Worm (Caenorhabditis elegans) whole organism, L4 larva: ENCODE data around the gene irld-61.

Experiments
- D1046.2 ChIP-seq: fragments of 200-800 bp; sonication (Bioruptor generic); IDR thresholded peaks from 2 replicates; pipeline ENCODE4 v1.3.6; 2022; ENCODE audit warnings: missing genetic modification characterization, missing compliant biosample characterization
- F37D6.2 ChIP-seq: sonication (generic microtip); optimal IDR thresholded peaks from 2 replicates; lab custom pipeline; 2016; ENCODE audit warnings: mild to moderate bottlenecking, missing genetic modification characterization, missing compliant biosample characterization
- F44E2.7 ChIP-seq: fragments of 200-800 bp; sonication (Bioruptor generic); IDR thresholded peaks from 2 replicates; pipeline ENCODE4 v2.1.2; 2022; ENCODE audit warnings: missing genetic modification characterization, missing compliant biosample characterization
- R02D3.7 ChIP-seq: fragments of 150-350 bp; sonication (generic microtip); optimal IDR thresholded peaks from 3 replicates; lab custom pipeline; 2014; ENCODE audit warnings: missing biosample characterization, missing genetic modification characterization
- T20F7.1 ChIP-seq: fragments of 200-800 bp; sonication (Bioruptor generic); optimal IDR thresholded peaks from 2 replicates; lab custom pipeline; 2018; ENCODE audit warnings: mild to moderate bottlenecking, missing genetic modification characterization, missing compliant biosample characterization
- T26A8.4 ChIP-seq: fragments of 200-800 bp; sonication (Bioruptor generic); IDR thresholded peaks from 2 replicates; pipeline ENCODE4 v1.3.6; 2022; ENCODE audit warnings: missing genetic modification characterization, missing compliant biosample characterization
- Y105C5A.15 ChIP-seq: fragments of 200-800 bp; sonication (Bioruptor generic); IDR thresholded peaks from 2 replicates; pipeline ENCODE4 v1.3.6; 2022; ENCODE audit warnings: missing genetic modification characterization, missing compliant biosample characterization
- Y48G9A.11 ChIP-seq: fragments of 200-800 bp; sonication (Bioruptor generic); IDR thresholded peaks from 2 replicates; pipeline ENCODE4 v1.3.6; 2022; ENCODE audit warnings: missing genetic modification reagents, missing genetic modification characterization, missing compliant biosample characterization
- Y5F2A.4 ChIP-seq: fragments of 200-800 bp; sonication (Bioruptor generic); optimal IDR thresholded peaks from 2 replicates; lab custom pipeline; 2018; ENCODE audit warnings: mild to moderate bottlenecking, missing genetic modification characterization, missing compliant biosample characterization
- Y75B8A.6 ChIP-seq: fragments of 200-800 bp; sonication (Bioruptor generic); IDR thresholded peaks from 2 replicates; pipeline ENCODE4 v1.3.6; 2022; ENCODE audit warnings: missing genetic modification reagents, missing genetic modification characterization, missing compliant biosample characterization
- ZK546.5 ChIP-seq, 2 experiments: sonication (generic microtip); optimal IDR thresholded peaks; 2 replicates each; lab custom pipeline; 2017; ENCODE audit warnings: missing biosample characterization in 2 of 2, missing genetic modification characterization in 2 of 2
- aly-2 ChIP-seq: sonication (generic microtip); optimal IDR thresholded peaks from 2 replicates; lab custom pipeline; 2018; ENCODE audit warnings: missing biosample characterization, missing genetic modification characterization
- ceh-82 ChIP-seq: sonication (generic microtip); optimal IDR thresholded peaks from 2 replicates; lab custom pipeline; 2017; ENCODE audit warnings: missing biosample characterization, missing genetic modification characterization
- ces-1 ChIP-seq: fragments of 150-350 bp; sonication (generic microtip); optimal IDR thresholded peaks from 4 replicates; lab custom pipeline; 2014; ENCODE audit warnings: missing biosample characterization, missing genetic modification reagents, missing genetic modification characterization
- cey-2 ChIP-seq: sonication (generic microtip); optimal IDR thresholded peaks from 3 replicates; lab custom pipeline; 2017; ENCODE audit warnings: missing genetic modification characterization, mild to moderate bottlenecking, missing compliant biosample characterization, antibody characterized with exemption, borderline replicate concordance; ENCODE audit not compliant: insufficient read depth
- daf-16 ChIP-seq, 3 experiments: sonication (generic microtip); optimal IDR thresholded peaks; 2 replicates each; lab custom pipeline; 2016 to 2017; ENCODE audit warnings: missing genetic modification characterization in 3 of 3, missing genetic modification reagents in 3 of 3, mild to moderate bottlenecking in 2 of 3, missing compliant biosample characterization in 2 of 3, missing biosample characterization in 1 of 3, moderate library complexity in 1 of 3
- dmd-8 ChIP-seq: fragments of 200-800 bp; sonication (Bioruptor generic); IDR thresholded peaks from 2 replicates; pipeline ENCODE4 v1.3.6; 2022; ENCODE audit warnings: missing genetic modification characterization, missing compliant biosample characterization
- duxl-1 ChIP-seq: sonication (generic microtip); optimal IDR thresholded peaks from 2 replicates; lab custom pipeline; 2016; ENCODE audit warnings: mild to moderate bottlenecking, missing genetic modification characterization, moderate library complexity, missing compliant biosample characterization; ENCODE audit not compliant: poor library complexity
- fkh-10 ChIP-seq: fragments of 150-350 bp; optimal IDR thresholded peaks from 2 replicates; lab custom pipeline; 2014; ENCODE audit warnings: missing biosample characterization, missing genetic modification reagents, missing genetic modification characterization
- hmg-1.1 ChIP-seq: fragments of 200-800 bp; sonication (Bioruptor generic); IDR thresholded peaks from 2 replicates; pipeline ENCODE4 v1.3.6; 2022; ENCODE audit warnings: missing genetic modification reagents, missing genetic modification characterization, missing compliant biosample characterization
- lin-1 ChIP-seq: fragments of 200-800 bp; sonication (Bioruptor generic); IDR thresholded peaks from 2 replicates; pipeline ENCODE4 v1.3.6; 2022; ENCODE audit warnings: missing genetic modification reagents, missing genetic modification characterization, missing compliant biosample characterization
- lin-13 ChIP-seq: fragments of 150-350 bp; optimal IDR thresholded peaks from 2 replicates; lab custom pipeline; 2014; ENCODE audit warnings: missing biosample characterization, missing genetic modification reagents, missing genetic modification characterization
- lin-29 ChIP-seq: fragments of 200-800 bp; sonication (Bioruptor generic); IDR thresholded peaks from 2 replicates; pipeline ENCODE4 v1.3.6; 2022; ENCODE audit warnings: missing genetic modification reagents, missing genetic modification characterization, missing compliant biosample characterization
- lin-38 ChIP-seq: fragments of 200-800 bp; sonication (Bioruptor generic); IDR thresholded peaks from 2 replicates; pipeline ENCODE4 v1.3.6; 2022; ENCODE audit warnings: missing genetic modification reagents, missing genetic modification characterization, missing compliant biosample characterization
- lsy-2 ChIP-seq, 2 experiments: fragments of 150-350 bp in 1 of 2; sonication (generic microtip) in 1 of 2; optimal IDR thresholded peaks; 2 replicates each; lab custom pipeline; 2014 to 2017; ENCODE audit warnings: missing biosample characterization in 2 of 2, missing genetic modification characterization in 2 of 2
- mdt-29 ChIP-seq: fragments of 200-800 bp; sonication (Bioruptor generic); IDR thresholded peaks from 2 replicates; pipeline ENCODE4 v1.3.6; 2022; ENCODE audit warnings: missing genetic modification reagents, missing genetic modification characterization, missing compliant biosample characterization
- mep-1 ChIP-seq: fragments of 150-350 bp; sonication (generic microtip); optimal IDR thresholded peaks from 3 replicates; lab custom pipeline; 2014; ENCODE audit warnings: missing biosample characterization, missing genetic modification characterization
- mes-2 ChIP-seq: sonication (generic microtip); optimal IDR thresholded peaks from 2 replicates; lab custom pipeline; 2016; ENCODE audit warnings: missing genotype, mild to moderate bottlenecking, missing genetic modification characterization, missing compliant biosample characterization; ENCODE audit not compliant: poor library complexity, severe bottlenecking
- nhr-111 ChIP-seq: fragments of 200-800 bp; sonication (Bioruptor generic); optimal IDR thresholded peaks from 2 replicates; lab custom pipeline; 2018; ENCODE audit warnings: mild to moderate bottlenecking, missing genetic modification characterization, missing compliant biosample characterization
- nhr-25 ChIP-seq: sonication (generic microtip); optimal IDR thresholded peaks from 2 replicates; lab custom pipeline; 2017; ENCODE audit warnings: missing genetic modification characterization, mild to moderate bottlenecking, missing compliant biosample characterization, antibody characterized with exemption, moderate library complexity, borderline replicate concordance; ENCODE audit not compliant: insufficient read depth
- nhr-41 ChIP-seq: fragments of 200-800 bp; sonication (Bioruptor generic); IDR thresholded peaks from 2 replicates; pipeline ENCODE4 v1.3.6; 2022; ENCODE audit warnings: missing genetic modification reagents, missing genetic modification characterization, missing compliant biosample characterization
- pha-4 ChIP-seq, 2 experiments: fragments of 150-350 bp in 1 of 2; fragments of 200-800 bp in 1 of 2; sonication (Bioruptor generic) in 1 of 2; IDR thresholded peaks in 1 of 2; optimal IDR thresholded peaks in 1 of 2; 2 replicates each; pipeline versions ENCODE4 v1.3.6 to Lab custom; 2014 to 2022; ENCODE audit warnings: missing genetic modification characterization in 2 of 2, missing genetic modification reagents in 2 of 2, missing biosample characterization in 1 of 2, missing compliant biosample characterization in 1 of 2
- php-3 ChIP-seq: fragments of 200-800 bp; sonication (Bioruptor generic); IDR thresholded peaks from 2 replicates; pipeline ENCODE4 v1.3.6; 2022; ENCODE audit warnings: missing genetic modification reagents, missing genetic modification characterization, missing compliant biosample characterization
- rbr-2 ChIP-seq: sonication (generic microtip); optimal IDR thresholded peaks from 2 replicates; lab custom pipeline; 2016; ENCODE audit warnings: missing genotype, missing genetic modification characterization, missing compliant biosample characterization
- saeg-2 ChIP-seq: fragments of 200-800 bp; sonication (Bioruptor generic); IDR thresholded peaks from 2 replicates; pipeline ENCODE4 v1.3.6; 2022; ENCODE audit warnings: missing genetic modification reagents, missing genetic modification characterization, missing compliant biosample characterization
- sdz-12 ChIP-seq: fragments of 200-800 bp; sonication (Bioruptor generic); optimal IDR thresholded peaks from 2 replicates; lab custom pipeline; 2018; ENCODE audit warnings: mild to moderate bottlenecking, missing genetic modification characterization, missing compliant biosample characterization
- skn-1 ChIP-seq: fragments of 150-350 bp; optimal IDR thresholded peaks from 2 replicates; lab custom pipeline; 2014; ENCODE audit warnings: missing biosample characterization, missing genetic modification characterization
- spr-1 ChIP-seq: sonication (generic microtip); optimal IDR thresholded peaks from 2 replicates; lab custom pipeline; 2016; ENCODE audit warnings: mild to moderate bottlenecking, missing genetic modification characterization, missing compliant biosample characterization
- spr-3 ChIP-seq: fragments of 200-800 bp; sonication (Bioruptor generic); optimal IDR thresholded peaks from 2 replicates; lab custom pipeline; 2018; ENCODE audit warnings: mild to moderate bottlenecking, missing genetic modification characterization, missing compliant biosample characterization
- tag-97 ChIP-seq: fragments of 200-800 bp; sonication (Bioruptor generic); IDR thresholded peaks from 2 replicates; pipeline ENCODE4 v1.3.6; 2022; ENCODE audit warnings: missing genetic modification characterization, missing compliant biosample characterization
- unc-130 ChIP-seq: sonication (generic microtip); optimal IDR thresholded peaks from 2 replicates; lab custom pipeline; 2016; ENCODE audit warnings: missing genetic modification reagents, missing genetic modification characterization, missing compliant biosample characterization
- zfp-2 ChIP-seq: sonication (generic microtip); optimal IDR thresholded peaks from 2 replicates; lab custom pipeline; 2016; ENCODE audit warnings: mild to moderate bottlenecking, missing genetic modification characterization, missing compliant biosample characterization
- zip-11 ChIP-seq: fragments of 200-800 bp; sonication (Bioruptor generic); IDR thresholded peaks from 2 replicates; pipeline ENCODE4 v1.3.6; 2022; ENCODE audit warnings: missing genetic modification characterization, missing compliant biosample characterization

Gene irld-61

ce11 chrIII:12807726-12808125 lies 43.4 kb downstream of the irld-61 start, which contains the start of gene BE10.3:
BE10.3 (plus strand) TSS chrIII:12808026.
- TF ChIP-seq skn-1 (tag; lab: Kevin White, UChicago) (no peak), D1046.2 (GFP tag; lab: Robert Waterston, UW) (no peak), mep-1 (tag; lab: Kevin White, UChicago) (no peak), mdt-29 (GFP tag; lab: Robert Waterston, UW) (no peak), zfp-2 (tag; lab: Kevin White, UChicago) (no peak), aly-2 (tag; lab: Kevin White, UChicago) (no peak), nhr-25 (tag; lab: Kevin White, UChicago) (no peak), fkh-10 (GFP tag; lab: Kevin White, UChicago) (no peak), daf-16 (GFP tag; optimal IDR thresholded peaks at IDR 0.05; lab: Kevin White, UChicago) (no peak), daf-16 (tag; optimal IDR thresholded peaks at IDR 0.05; lab: Kevin White, UChicago) (no peak), nhr-41 (GFP tag; lab: Robert Waterston, UW) (no peak)

- TF ChIP-seq zip-11 (GFP tag; lab: Robert Waterston, UW) (no peak), Y48G9A.11 (GFP tag; lab: Robert Waterston, UW) (no peak), Y105C5A.15 (no peak), unc-130 (GFP tag; lab: Kevin White, UChicago) (no peak), dmd-8 (GFP tag; lab: Robert Waterston, UW) (no peak), lin-29 (GFP tag; lab: Robert Waterston, UW) (no peak), spr-3 (no peak), hmg-1.1 (GFP tag; lab: Robert Waterston, UW) (no peak), ceh-82 (no peak), lsy-2 (tag; optimal IDR thresholded peaks at IDR 0.05; lab: Kevin White, UChicago) (no peak), lin-1 (GFP tag; lab: Robert Waterston, UW) (no peak)
These were observed 48.8 kb downstream of the irld-61 start, which contains the start of gene BE10.4 for ce11 chrIII:12813193-12813592. BE10.4 (plus strand) TSS chrIII:12813493.

- TF ChIP-seq pha-4 (GFP tag; IDR thresholded peaks at IDR 0.05; lab: Robert Waterston, UW): no peak
- TF ChIP-seq pha-4 (tag; optimal IDR thresholded peaks at IDR 0.05; lab: Kevin White, UChicago): no peak
- no peak for TF ChIP-seq spr-1 (tag; lab: Kevin White, UChicago)
- no peak for TF ChIP-seq F44E2.7 (GFP tag; lab: Robert Waterston, UW)
- no peak for TF ChIP-seq cey-2
- no peak for TF ChIP-seq zip-11 (GFP tag; lab: Robert Waterston, UW)
- no peak for TF ChIP-seq T26A8.4 (GFP tag; lab: Robert Waterston, UW)
- no peak for TF ChIP-seq F37D6.2 (tag; lab: Kevin White, UChicago)
- TF ChIP-seq T20F7.1 (GFP tag; lab: Kevin White, UChicago): peak; percentile 93
- TF ChIP-seq R02D3.7: peak; percentile 71
- peak; percentile 2 for TF ChIP-seq mes-2 (tag; lab: Kevin White, UChicago)
- no peak for TF ChIP-seq php-3
- no peak for TF ChIP-seq ZK546.5 (tag; optimal IDR thresholded peaks at IDR 0.05; lab: Kevin White, UChicago)
- TF ChIP-seq lin-38 (GFP tag; lab: Robert Waterston, UW): 0 out of 2 replicates have a peak, but pooled peaks have one; percentile 10
- TF ChIP-seq mep-1 (tag; lab: Kevin White, UChicago): no peak
- TF ChIP-seq rbr-2: no peak
- no peak for TF ChIP-seq ces-1
- TF ChIP-seq ceh-82: no peak
- no peak for TF ChIP-seq lin-1 (GFP tag; lab: Robert Waterston, UW)
- no peak for TF ChIP-seq sdz-12 (GFP tag; lab: Kevin White, UChicago)
- TF ChIP-seq Y75B8A.6: no peak
- no peak for TF ChIP-seq lin-13 (GFP tag; lab: Kevin White, UChicago)
- no peak for TF ChIP-seq tag-97 (GFP tag; lab: Robert Waterston, UW)
- TF ChIP-seq zfp-2 (tag; lab: Kevin White, UChicago): no peak
- no peak for TF ChIP-seq daf-16 (GFP tag; optimal IDR thresholded peaks at IDR 0.05; lab: Kevin White, UChicago)
- TF ChIP-seq daf-16 (tag; optimal IDR thresholded peaks at IDR 0.05; lab: Kevin White, UChicago): peak; percentile 37
- no peak for TF ChIP-seq duxl-1 (tag; lab: Kevin White, UChicago)
- TF ChIP-seq Y48G9A.11 (GFP tag; lab: Robert Waterston, UW): peak; percentile 94
- no peak for TF ChIP-seq saeg-2 (GFP tag; lab: Robert Waterston, UW)
- TF ChIP-seq Y5F2A.4 (GFP tag; lab: Kevin White, UChicago): no peak
- no peak for TF ChIP-seq nhr-111 (GFP tag; lab: Kevin White, UChicago)
These were observed 53.8 kb downstream of the irld-61 start, which contains the start of gene arx-5 for ce11 chrIII:12818050-12818738. arx-5 (minus strand) TSS chrIII:12818100.
